Worm (Caenorhabditis elegans): Measurements from ENCODE around the gene C30E1.4.

Gene C30E1.4

DNA sequence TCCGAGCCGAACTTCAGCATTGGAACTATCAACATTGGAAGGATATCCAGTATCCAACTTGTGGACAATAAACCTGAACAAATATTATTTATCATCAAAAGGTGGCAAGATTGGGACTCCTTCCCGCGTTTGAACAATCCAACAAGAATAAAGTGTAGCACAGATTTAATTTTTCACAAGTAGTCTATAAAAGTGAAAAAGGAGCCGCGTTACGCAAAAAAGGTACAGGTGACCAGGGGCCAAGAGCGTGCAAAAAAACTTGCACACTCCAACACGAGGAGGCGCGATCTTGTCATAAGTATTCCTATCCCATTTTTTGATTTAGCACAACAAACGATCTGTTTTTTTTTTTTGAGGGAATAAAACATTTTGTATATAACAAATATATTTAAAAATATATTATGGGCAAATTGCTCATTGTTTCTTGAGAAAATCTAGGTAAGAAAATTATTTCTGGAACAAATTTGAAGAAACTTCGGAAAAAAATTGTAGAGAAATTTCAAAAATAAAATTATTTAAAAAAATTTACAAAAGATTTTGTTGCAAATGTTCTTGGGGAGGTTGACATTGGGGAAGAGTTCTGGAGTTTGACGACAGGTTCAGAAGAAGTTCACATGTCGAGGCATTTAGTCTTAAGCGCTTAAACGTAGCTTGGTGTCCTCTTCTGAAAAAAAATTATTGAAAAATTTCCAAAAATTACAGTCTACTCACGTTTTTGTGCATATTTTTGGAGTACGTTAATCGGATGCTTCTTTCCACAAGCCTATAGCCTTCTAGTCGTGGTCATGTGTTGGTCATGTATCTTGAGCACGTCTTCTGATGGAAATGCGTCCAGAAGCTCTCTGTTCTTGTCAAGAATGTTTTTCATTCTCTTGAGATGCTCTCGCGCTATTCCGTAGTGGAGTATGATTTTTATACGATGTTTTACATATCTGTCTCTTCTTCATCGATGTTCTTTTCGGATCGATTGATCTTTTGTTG, 20.5 kb downstream of the C30E1.4 start (continued):
- TF ChIP-seq rpc-1 (optimal IDR thresholded peaks at IDR 0.05) (no peak), rpc-1 (tag; optimal IDR thresholded peaks at IDR 0.05) (no peak), unc-130 (GFP tag; optimal IDR thresholded peaks at IDR 0.05) (no peak), F22D6.2 (tag; optimal IDR thresholded peaks at IDR 0.05) (no peak), fkh-3 (tag; optimal IDR thresholded peaks at IDR 0.05) (no peak), F57C9.4 (tag; optimal IDR thresholded peaks at IDR 0.05) (no peak), ztf-6 (GFP tag; IDR thresholded peaks at IDR 0.05) (no peak), hrde-1 (tag; optimal IDR thresholded peaks at IDR 0.05; ENCODE audit: borderline replicate concordance) (no peak), C06A6.2 (GFP tag; conservative IDR thresholded peaks at IDR 0.05) (no peak), ceh-91 (GFP tag; IDR thresholded peaks at IDR 0.05) (no peak), mel-28 (tag; optimal IDR thresholded peaks at IDR 0.05; ENCODE audit: borderline replicate concordance) (no peak), snpc-1.3 (tag; optimal IDR thresholded peaks at IDR 0.05; ENCODE audit: insufficient read depth) (no peak), gei-17 (GFP tag; optimal IDR thresholded peaks at IDR 0.05) (no peak), T26A5.8 (tag; optimal IDR thresholded peaks at IDR 0.05) (no peak), hlh-12 (tag; optimal IDR thresholded peaks at IDR 0.05) (no peak), F37B4.10 (GFP tag; IDR thresholded peaks at IDR 0.05) (no peak), B0019.2 (GFP tag; conservative IDR thresholded peaks at IDR 0.05) (no peak), K12H6.12 (tag; optimal IDR thresholded peaks at IDR 0.05) (no peak), hmg-1.2 (GFP tag; IDR thresholded peaks at IDR 0.05) (no peak), lsy-27 (tag; optimal IDR thresholded peaks at IDR 0.05; ENCODE audit: borderline replicate concordance, insufficient read depth) (no peak), B0336.3 (GFP tag; IDR thresholded peaks at IDR 0.05) (no peak), nfyb-1 (GFP tag; IDR thresholded peaks at IDR 0.05) (peak; percentile 43; the same call in 1 of the 2 replicates), mxl-1 (tag; optimal IDR thresholded peaks at IDR 0.05) (no peak), hsf-1 (GFP tag; IDR thresholded peaks at IDR 0.05) (no peak), K11D2.4 (GFP tag; IDR thresholded peaks at IDR 0.05) (no peak), rec-8 (tag; optimal IDR thresholded peaks at IDR 0.05) (no peak), ztf-3 (GFP tag; optimal IDR thresholded peaks at IDR 0.05) (no peak), lin-35 (GFP tag; optimal IDR thresholded peaks at IDR 0.05) (no peak), T07F8.4 (tag; optimal IDR thresholded peaks at IDR 0.05) (no peak), athp-1 (tag; optimal IDR thresholded peaks at IDR 0.05) (no peak), ama-1 (optimal IDR thresholded peaks at IDR 0.05) (peak; percentile 85), ama-1 (GFP tag; optimal IDR thresholded peaks at IDR 0.05) (peak in 1 of 2 experiments; percentile 69), attf-6 (GFP tag; IDR thresholded peaks at IDR 0.05) (no peak), tbp1 (GFP tag; optimal IDR thresholded peaks at IDR 0.05) (no peak), atf-7 (tag; optimal IDR thresholded peaks at IDR 0.05) (no peak), nfya-2 (GFP tag; IDR thresholded peaks at IDR 0.05) (no peak), nhr-120 (GFP tag; IDR thresholded peaks at IDR 0.05) (no peak), die-1 (tag; optimal IDR thresholded peaks at IDR 0.05) (no peak), F10E7.11 (tag; optimal IDR thresholded peaks at IDR 0.05) (peak; percentile 9), him-1 (tag; optimal IDR thresholded peaks at IDR 0.05) (no peak), Y67H2A.10 (GFP tag; conservative IDR thresholded peaks at IDR 0.05) (no peak), sptf-2 (GFP tag; optimal IDR thresholded peaks at IDR 0.05) (no peak), ceh-27 (GFP tag; optimal IDR thresholded peaks at IDR 0.05) (no peak), ztf-26 (tag; optimal IDR thresholded peaks at IDR 0.05) (no peak), madf-6 (GFP tag; IDR thresholded peaks at IDR 0.05) (0 out of 2 replicates have a peak, but pooled peaks have one; percentile 12), B0035.1 (tag; optimal IDR thresholded peaks at IDR 0.05) (no peak), mes-4 (tag; optimal IDR thresholded peaks at IDR 0.05) (no peak), egl-44 (GFP tag; IDR thresholded peaks at IDR 0.05) (0 out of 2 replicates have a peak, but pooled peaks have one; percentile 45)
